Fruit fly (Drosophila melanogaster) whole organism, embryonic: ENCODE measurements around the gene CG7342.

ENCODE experiments used
- Abd-B ChIP-seq: fragments of 200-800 bp; sonication (Bioruptor generic); optimal IDR thresholded peaks from 2 replicates; lab custom pipeline; 2018; ENCODE audit warnings: missing biosample characterization, mild to moderate bottlenecking, missing genetic modification characterization, moderate library complexity
- Ada2b ChIP-seq: fragments of 200-800 bp; sonication (Bioruptor generic); IDR thresholded peaks from 2 replicates; pipeline ENCODE4 v1.3.6; 2022; ENCODE audit warnings: missing biosample characterization, missing genetic modification characterization
- Atf-2 ChIP-seq: fragments of 200-800 bp; sonication (Bioruptor generic); optimal IDR thresholded peaks from 2 replicates; lab custom pipeline; 2016; ENCODE audit warnings: missing biosample characterization, missing genetic modification characterization
- Atf6 ChIP-seq: fragments of 200-800 bp; sonication (Bioruptor generic); IDR thresholded peaks from 2 replicates; pipeline ENCODE4 v1.3.6; 2022; ENCODE audit warnings: missing biosample characterization, missing genetic modification characterization
- B-H1 ChIP-seq: fragments of 200-800 bp; sonication (Bioruptor generic); IDR thresholded peaks from 3 replicates; pipeline ENCODE4 v1.3.6; 2022; ENCODE audit warnings: missing biosample characterization, missing genetic modification characterization
- CG10321 ChIP-seq: fragments of 200-800 bp; sonication (Bioruptor generic); IDR thresholded peaks from 2 replicates; pipeline ENCODE4 v1.3.6; 2022; ENCODE audit warnings: missing biosample characterization, missing genetic modification characterization
- CG11504 ChIP-seq: fragments of 200-800 bp; sonication (Bioruptor generic); optimal IDR thresholded peaks from 3 replicates; lab custom pipeline; 2019; ENCODE audit warnings: missing biosample characterization, mild to moderate bottlenecking, missing genetic modification characterization, moderate library complexity
- CG13624 ChIP-seq: fragments of 200-800 bp; sonication (Bioruptor generic); optimal IDR thresholded peaks from 2 replicates; lab custom pipeline; 2016; ENCODE audit warnings: missing biosample characterization, missing genetic modification characterization
- CG13894 ChIP-seq: fragments of 200-800 bp; sonication (Bioruptor generic); optimal IDR thresholded peaks from 3 replicates; lab custom pipeline; 2018; ENCODE audit warnings: missing biosample characterization, mild to moderate bottlenecking, missing genetic modification characterization, moderate library complexity
- CG14441 ChIP-seq: fragments of 200-800 bp; sonication (Bioruptor generic); IDR thresholded peaks from 2 replicates; pipeline ENCODE4 v1.3.6; 2022; ENCODE audit warnings: missing biosample characterization, missing genetic modification characterization
- CG14710 ChIP-seq: fragments of 200-800 bp; sonication (Bioruptor generic); optimal IDR thresholded peaks from 3 replicates; lab custom pipeline; 2019; ENCODE audit warnings: missing biosample characterization, mild to moderate bottlenecking, missing genetic modification characterization, moderate library complexity
- CG15073 ChIP-seq: fragments of 200-800 bp; sonication (Bioruptor generic); optimal IDR thresholded peaks from 2 replicates; lab custom pipeline; 2016; ENCODE audit warnings: missing biosample characterization, missing genetic modification characterization
- CG16779 ChIP-seq: fragments of 200-800 bp; sonication (Bioruptor generic); IDR thresholded peaks from 2 replicates; pipeline ENCODE4 v1.3.6; 2022; ENCODE audit warnings: missing biosample characterization, missing genetic modification characterization
- CG17385 ChIP-seq: fragments of 200-800 bp; sonication (Bioruptor generic); optimal IDR thresholded peaks from 3 replicates; lab custom pipeline; 2018; ENCODE audit warnings: missing biosample characterization, mild to moderate bottlenecking, missing genetic modification characterization
- CG6175 ChIP-seq: fragments of 200-800 bp; sonication (Bioruptor generic); IDR thresholded peaks from 3 replicates; pipeline ENCODE4 v1.3.6; 2022; ENCODE audit warnings: missing biosample characterization, missing genetic modification characterization
- CG9876 ChIP-seq: fragments of 200-800 bp; sonication (Bioruptor generic); optimal IDR thresholded peaks from 2 replicates; lab custom pipeline; 2016; ENCODE audit warnings: missing biosample characterization, missing genetic modification characterization
- Dek ChIP-seq: fragments of 200-800 bp; sonication (Bioruptor generic); optimal IDR thresholded peaks from 3 replicates; lab custom pipeline; 2019; ENCODE audit warnings: missing biosample characterization, mild to moderate bottlenecking, missing genetic modification characterization, moderate library complexity
- Dll ChIP-seq: fragments of 200-800 bp; sonication (Bioruptor generic); IDR thresholded peaks from 4 replicates; pipeline ENCODE4 v1.3.6; 2022; ENCODE audit warnings: missing biosample characterization, missing genetic modification characterization; ENCODE audit not compliant: partially characterized antibody
- E2f2 ChIP-seq: fragments of 200-800 bp; sonication (Bioruptor generic); IDR thresholded peaks from 2 replicates; pipeline ENCODE4 v1.3.6; 2022; ENCODE audit warnings: missing biosample characterization, missing genetic modification characterization
- ERR ChIP-seq: fragments of 200-800 bp; sonication (Bioruptor generic); optimal IDR thresholded peaks from 2 replicates; lab custom pipeline; 2016; ENCODE audit warnings: missing biosample characterization, missing genetic modification characterization
- Ets97D ChIP-seq: fragments of 200-800 bp; sonication (Bioruptor generic); optimal IDR thresholded peaks from 3 replicates; lab custom pipeline; 2016; ENCODE audit warnings: missing biosample characterization, missing genetic modification characterization
- GATAe ChIP-seq: fragments of 200-800 bp; sonication (Bioruptor generic); conservative IDR thresholded peaks from 2 replicates; pipeline ENCODE4 v1.3.6; 2022; ENCODE audit warnings: missing biosample characterization, missing genetic modification characterization
- Gsc ChIP-seq: fragments of 200-800 bp; sonication (Bioruptor generic); IDR thresholded peaks from 2 replicates; pipeline ENCODE4 v1.3.6; 2022; ENCODE audit warnings: missing biosample characterization, missing genetic modification characterization
- H2.0 ChIP-seq: fragments of 200-800 bp; sonication (Bioruptor generic); IDR thresholded peaks from 2 replicates; pipeline ENCODE4 v1.3.6; 2022; ENCODE audit warnings: missing biosample characterization, missing genetic modification characterization
- Hsf ChIP-seq: fragments of 200-800 bp; sonication (Bioruptor generic); optimal IDR thresholded peaks from 3 replicates; lab custom pipeline; 2016; ENCODE audit warnings: missing biosample characterization, missing genetic modification characterization
- Mad ChIP-seq: fragments of 200-800 bp; sonication (Bioruptor generic); optimal IDR thresholded peaks from 2 replicates; lab custom pipeline; 2016; ENCODE audit warnings: missing biosample characterization, missing genetic modification characterization
- Meics ChIP-seq: fragments of 200-800 bp; sonication (Bioruptor generic); optimal IDR thresholded peaks from 2 replicates; lab custom pipeline; 2017; ENCODE audit warnings: missing biosample characterization, mild to moderate bottlenecking, missing genetic modification characterization
- Nf-YC ChIP-seq: fragments of 200-800 bp; optimal IDR thresholded peaks from 3 replicates; lab custom pipeline; 2019; ENCODE audit warnings: missing biosample characterization, mild to moderate bottlenecking, missing genetic modification characterization, moderate library complexity
- Sox100B ChIP-seq: fragments of 200-800 bp; sonication (Bioruptor generic); optimal IDR thresholded peaks from 3 replicates; lab custom pipeline; 2018; ENCODE audit warnings: missing biosample characterization, mild to moderate bottlenecking, missing genetic modification characterization
- Sox102F ChIP-seq: fragments of 200-800 bp; sonication (Bioruptor generic); optimal IDR thresholded peaks from 2 replicates; lab custom pipeline; 2018; ENCODE audit warnings: missing biosample characterization, mild to moderate bottlenecking, missing genetic modification characterization, moderate library complexity
- Spps ChIP-seq: fragments of 200-800 bp; sonication (Bioruptor generic); optimal IDR thresholded peaks from 2 replicates; lab custom pipeline; 2018; ENCODE audit warnings: missing biosample characterization, mild to moderate bottlenecking, missing genetic modification characterization
- Stat92E ChIP-seq, 3 experiments: fragments of >200 bp in 2 of 3; fragments of 200-800 bp in 1 of 3; sonication (Bioruptor generic) in 1 of 3; optimal IDR thresholded peaks; 2 replicates each; lab custom pipeline; 2017 to 2019; ENCODE audit warnings: missing biosample characterization in 3 of 3, missing genetic modification characterization in 3 of 3, mild to moderate bottlenecking in 1 of 3, moderate library complexity in 1 of 3
- Xbp1 ChIP-seq: fragments of 200-800 bp; sonication (Bioruptor generic); optimal IDR thresholded peaks from 3 replicates; lab custom pipeline; 2016; ENCODE audit warnings: missing biosample characterization, mild to moderate bottlenecking, missing genetic modification characterization
- ab ChIP-seq: fragments of 200-800 bp; sonication (Bioruptor generic); optimal IDR thresholded peaks from 2 replicates; lab custom pipeline; 2016; ENCODE audit warnings: missing biosample characterization, missing genetic modification characterization
- br ChIP-seq: fragments of >200 bp; optimal IDR thresholded peaks from 2 replicates; lab custom pipeline; 2017
- emc ChIP-seq: fragments of 200-800 bp; sonication (Bioruptor generic); optimal IDR thresholded peaks from 2 replicates; lab custom pipeline; 2016; ENCODE audit warnings: missing biosample characterization, missing genetic modification characterization
- en ChIP-seq: fragments of 200-800 bp; sonication (Bioruptor generic); optimal IDR thresholded peaks from 2 replicates; lab custom pipeline; 2016; ENCODE audit warnings: missing biosample characterization, missing genetic modification characterization
- fd3F ChIP-seq: fragments of 200-800 bp; sonication (Bioruptor generic); optimal IDR thresholded peaks from 2 replicates; lab custom pipeline; 2018; ENCODE audit warnings: missing biosample characterization, mild to moderate bottlenecking, missing genetic modification characterization, moderate library complexity
- fru ChIP-seq: fragments of >200 bp; optimal IDR thresholded peaks from 2 replicates; lab custom pipeline; 2017
- maf-S ChIP-seq: fragments of 200-800 bp; sonication (Bioruptor generic); optimal IDR thresholded peaks from 2 replicates; lab custom pipeline; 2016; ENCODE audit warnings: missing biosample characterization, missing genetic modification characterization
- nom ChIP-seq: fragments of 200-800 bp; sonication (Bioruptor generic); optimal IDR thresholded peaks from 2 replicates; lab custom pipeline; 2017; ENCODE audit warnings: missing biosample characterization, missing genetic modification characterization, mild to moderate bottlenecking, moderate library complexity, missing genetic modification reagents
- oc ChIP-seq: fragments of 200-800 bp; sonication (Bioruptor generic); optimal IDR thresholded peaks from 2 replicates; lab custom pipeline; 2018; ENCODE audit warnings: missing biosample characterization, mild to moderate bottlenecking, missing genetic modification characterization, moderate library complexity
- onecut ChIP-seq: fragments of 200-800 bp; sonication (Bioruptor generic); IDR thresholded peaks from 2 replicates; pipeline ENCODE4 v1.3.6; 2022; ENCODE audit warnings: missing biosample characterization, missing genetic modification characterization
- pan ChIP-seq, 4 experiments: fragments of >200 bp in 3 of 4; fragments of 200-800 bp in 1 of 4; sonication (Bioruptor generic) in 1 of 4; optimal IDR thresholded peaks in 3 of 4; IDR thresholded peaks in 1 of 4; 2 replicates each; pipeline versions ENCODE4 v1.3.6 to Lab custom; 2017 to 2022; ENCODE audit warnings: missing biosample characterization in 2 of 4, missing genetic modification characterization in 2 of 4, mixed read lengths in 1 of 4
- phol ChIP-seq: fragments of 200-800 bp; sonication (Bioruptor generic); optimal IDR thresholded peaks from 3 replicates; lab custom pipeline; 2018; ENCODE audit warnings: missing biosample characterization, mild to moderate bottlenecking, missing genetic modification characterization, moderate library complexity
- ranshi ChIP-seq: fragments of 200-800 bp; sonication (Bioruptor generic); IDR thresholded peaks from 2 replicates; pipeline ENCODE4 v1.3.6; 2022; ENCODE audit warnings: missing biosample characterization, missing genetic modification characterization
- repo ChIP-seq: fragments of 200-800 bp; sonication (Bioruptor generic); optimal IDR thresholded peaks from 2 replicates; lab custom pipeline; 2016; ENCODE audit warnings: missing biosample characterization, missing genetic modification characterization
- sens-2 ChIP-seq: fragments of 200-800 bp; sonication (Bioruptor generic); IDR thresholded peaks from 2 replicates; pipeline ENCODE4 v1.3.6; 2022; ENCODE audit warnings: missing biosample characterization, missing genetic modification characterization
- wek ChIP-seq: fragments of 200-800 bp; sonication (Bioruptor generic); optimal IDR thresholded peaks from 3 replicates; lab custom pipeline; 2018; ENCODE audit warnings: missing biosample characterization, mild to moderate bottlenecking, missing genetic modification characterization, moderate library complexity
- zen2 ChIP-seq: fragments of 200-800 bp; sonication (Bioruptor generic); IDR thresholded peaks from 3 replicates; pipeline ENCODE4 v1.3.6; 2022; ENCODE audit warnings: missing biosample characterization, missing genetic modification characterization; ENCODE audit not compliant: partially characterized antibody

CG7342 gene

DNA sequence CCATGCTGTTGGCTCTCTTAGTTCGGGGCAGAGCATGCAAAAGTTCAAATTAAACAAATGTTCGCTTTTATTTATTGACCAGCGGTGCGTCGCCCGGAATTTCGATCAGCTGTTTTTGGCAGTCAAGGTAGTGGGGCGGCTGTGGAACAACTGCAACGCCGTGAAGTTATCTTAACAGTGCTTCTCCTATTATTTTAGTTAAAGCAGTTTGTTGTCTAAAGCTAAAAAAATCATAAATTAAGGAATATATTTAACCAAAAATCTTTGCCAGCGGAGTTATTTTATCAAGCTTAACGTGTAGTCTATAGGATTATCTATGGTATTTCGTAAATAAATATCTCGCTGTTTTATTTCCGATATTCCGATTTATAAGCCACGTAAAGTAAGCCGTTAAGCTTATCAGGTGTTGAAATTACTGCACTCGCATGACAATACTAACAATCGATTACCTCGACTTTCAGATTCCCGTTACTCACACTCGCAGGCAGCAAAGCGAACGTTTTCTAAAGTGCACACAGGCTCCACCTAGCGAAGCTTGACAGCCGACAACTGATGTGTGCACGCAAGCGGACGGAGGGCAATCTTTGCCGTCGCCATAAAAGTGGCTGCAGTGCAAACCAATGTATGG lies 45.2 kb downstream of the CG7342 start, which contains the start of the genes CG6195 and CG31220 (continued):
- TF ChIP-seq Gsc (GFP tag; lab: Robert Waterston, UW), result no peak
- TF ChIP-seq Mad (GFP tag; lab: Kevin White, UChicago), result no peak
- no peak for TF ChIP-seq fd3F
- TF ChIP-seq CG14710 (tag; lab: Kevin White, UChicago), result peak; percentile 26
- TF ChIP-seq Nf-YC (tag; lab: Kevin White, UChicago), result peak; percentile 5
- TF ChIP-seq Xbp1 (GFP tag; lab: Kevin White, UChicago), result peak; percentile 44
- TF ChIP-seq CG10321 (GFP tag; lab: Robert Waterston, UW), result no peak
- TF ChIP-seq CG11504 (tag; lab: Kevin White, UChicago), result no peak
- TF ChIP-seq Atf6 (GFP tag; lab: Robert Waterston, UW), result 0 out of 2 replicates have a peak, but pooled peaks have one; percentile 14
- no peak for TF ChIP-seq CG16779 (GFP tag; lab: Robert Waterston, UW)
- TF ChIP-seq br (lab: Kevin White, UChicago), result no peak
- no peak for TF ChIP-seq CG6175 (GFP tag; lab: Robert Waterston, UW)
- no peak for TF ChIP-seq nom (GFP tag; lab: Kevin White, UChicago)
- no peak for TF ChIP-seq Sox100B (GFP tag; lab: Kevin White, UChicago)
- TF ChIP-seq Ada2b (GFP tag; lab: Robert Waterston, UW), result no peak
- peak; percentile 1 for TF ChIP-seq Atf-2 (GFP tag; lab: Kevin White, UChicago)
- TF ChIP-seq Dll (GFP tag; lab: Robert Waterston, UW), result peak; percentile 51; the same call in 2 of the 4 replicates
- no peak for TF ChIP-seq fru (lab: Kevin White, UChicago)
- TF ChIP-seq wek (GFP tag; lab: Kevin White, UChicago), result peak; percentile 11
- no peak for TF ChIP-seq ab
- TF ChIP-seq GATAe (GFP tag; lab: Robert Waterston, UW), result no peak
- no peak for TF ChIP-seq sens-2 (GFP tag; lab: Robert Waterston, UW)
- TF ChIP-seq Dek (tag; lab: Kevin White, UChicago), result peak; percentile 44
- no peak for TF ChIP-seq CG14441 (GFP tag; lab: Robert Waterston, UW)
- no peak for TF ChIP-seq ranshi (GFP tag; lab: Robert Waterston, UW)
- no peak for TF ChIP-seq phol
- TF ChIP-seq Spps (tag; lab: Kevin White, UChicago), result no peak
- TF ChIP-seq CG13894 (tag; lab: Kevin White, UChicago), result no peak
- TF ChIP-seq Sox102F (GFP tag; lab: Kevin White, UChicago), result peak; percentile 37
- no peak for TF ChIP-seq emc
- no peak for TF ChIP-seq CG17385 (GFP tag; lab: Kevin White, UChicago)
- no peak for TF ChIP-seq Stat92E (GFP tag; optimal IDR thresholded peaks at IDR 0.05; lab: Kevin White, UChicago)
- no peak for TF ChIP-seq CG9876 (GFP tag; lab: Kevin White, UChicago)
- no peak for TF ChIP-seq maf-S (GFP tag; lab: Kevin White, UChicago)
- no peak for TF ChIP-seq oc (tag; lab: Kevin White, UChicago)
- TF ChIP-seq Abd-B (GFP tag; lab: Kevin White, UChicago), result no peak
- peak; percentile 14 for TF ChIP-seq Hsf
- no peak for TF ChIP-seq repo (GFP tag; lab: Kevin White, UChicago)
- TF ChIP-seq Ets97D (GFP tag; lab: Kevin White, UChicago), result peak; percentile 57
- no peak for TF ChIP-seq en
- no peak for TF ChIP-seq CG13624 (GFP tag; lab: Kevin White, UChicago)
- TF ChIP-seq B-H1 (GFP tag; lab: Robert Waterston, UW), result no peak
- no peak for TF ChIP-seq Meics
- no peak for TF ChIP-seq zen2 (GFP tag; lab: Robert Waterston, UW)
- no peak for TF ChIP-seq ERR (GFP tag; lab: Kevin White, UChicago)
- TF ChIP-seq E2f2 (GFP tag; lab: Robert Waterston, UW), result peak; percentile 40; the same call in 1 of the 2 replicates
- TF ChIP-seq pan (optimal IDR thresholded peaks at IDR 0.05; lab: Kevin White, UChicago), result no peak
- TF ChIP-seq pan (GFP tag; optimal IDR thresholded peaks at IDR 0.05 in 1 of 2, IDR thresholded peaks at IDR 0.05 in 1 of 2), result peak in 1 of 2 experiments; percentile 19
- TF ChIP-seq onecut (GFP tag; lab: Robert Waterston, UW), result peak; percentile 29; the same call in 1 of the 2 replicates
- peak; percentile 44; the same call in 1 of the 2 replicates for TF ChIP-seq H2.0 (GFP tag; lab: Robert Waterston, UW)
- no peak for TF ChIP-seq CG15073 (GFP tag; lab: Kevin White, UChicago)
